Fruit fly (Drosophila melanogaster) whole organism, embryonic: ENCODE data around the gene Rnb.
A peak's percentile ranks its signal among the peaks of the same experiment; 100 is the strongest.

Experiments used
- C15 ChIP-seq: fragments of 200-800 bp; sonication (Bioruptor generic); IDR thresholded peaks from 3 replicates; pipeline ENCODE4 v1.3.6; 2022; ENCODE audit warnings: missing biosample characterization, missing genetic modification characterization
- CG15269 ChIP-seq: fragments of 200-800 bp; sonication (Bioruptor generic); optimal IDR thresholded peaks from 2 replicates; lab custom pipeline; 2018; ENCODE audit warnings: missing biosample characterization, mild to moderate bottlenecking, missing genetic modification characterization, moderate library complexity
- CG6272 ChIP-seq: fragments of 200-800 bp; sonication (Bioruptor generic); IDR thresholded peaks from 2 replicates; pipeline ENCODE4 v1.3.6; 2022; ENCODE audit warnings: missing biosample characterization, missing genetic modification characterization
- CG7271 ChIP-seq: fragments of 200-800 bp; sonication (Bioruptor generic); optimal IDR thresholded peaks from 2 replicates; lab custom pipeline; 2018; ENCODE audit warnings: missing biosample characterization, mild to moderate bottlenecking, missing genetic modification characterization, moderate library complexity
- CG8290 ChIP-seq, 3 experiments: fragments of 200-800 bp; sonication (Bioruptor generic); optimal IDR thresholded peaks; 2 replicates each; lab custom pipeline; 2016 to 2019; ENCODE audit warnings: missing biosample characterization in 3 of 3, missing genetic modification characterization in 3 of 3, mild to moderate bottlenecking in 2 of 3, moderate library complexity in 1 of 3
- Hsf ChIP-seq: fragments of 200-800 bp; sonication (Bioruptor generic); optimal IDR thresholded peaks from 3 replicates; lab custom pipeline; 2016; ENCODE audit warnings: missing biosample characterization, missing genetic modification characterization
- Mad ChIP-seq: fragments of 200-800 bp; sonication (Bioruptor generic); optimal IDR thresholded peaks from 2 replicates; lab custom pipeline; 2016; ENCODE audit warnings: missing biosample characterization, missing genetic modification characterization
- al ChIP-seq: fragments of 200-800 bp; sonication (Bioruptor generic); IDR thresholded peaks from 2 replicates; pipeline ENCODE4 v1.3.6; 2022; ENCODE audit warnings: missing biosample characterization, missing genetic modification characterization
- tap ChIP-seq: fragments of 200-800 bp; optimal IDR thresholded peaks from 3 replicates; lab custom pipeline; 2019; ENCODE audit warnings: missing biosample characterization, mild to moderate bottlenecking, missing genetic modification characterization, moderate library complexity

DNA sequence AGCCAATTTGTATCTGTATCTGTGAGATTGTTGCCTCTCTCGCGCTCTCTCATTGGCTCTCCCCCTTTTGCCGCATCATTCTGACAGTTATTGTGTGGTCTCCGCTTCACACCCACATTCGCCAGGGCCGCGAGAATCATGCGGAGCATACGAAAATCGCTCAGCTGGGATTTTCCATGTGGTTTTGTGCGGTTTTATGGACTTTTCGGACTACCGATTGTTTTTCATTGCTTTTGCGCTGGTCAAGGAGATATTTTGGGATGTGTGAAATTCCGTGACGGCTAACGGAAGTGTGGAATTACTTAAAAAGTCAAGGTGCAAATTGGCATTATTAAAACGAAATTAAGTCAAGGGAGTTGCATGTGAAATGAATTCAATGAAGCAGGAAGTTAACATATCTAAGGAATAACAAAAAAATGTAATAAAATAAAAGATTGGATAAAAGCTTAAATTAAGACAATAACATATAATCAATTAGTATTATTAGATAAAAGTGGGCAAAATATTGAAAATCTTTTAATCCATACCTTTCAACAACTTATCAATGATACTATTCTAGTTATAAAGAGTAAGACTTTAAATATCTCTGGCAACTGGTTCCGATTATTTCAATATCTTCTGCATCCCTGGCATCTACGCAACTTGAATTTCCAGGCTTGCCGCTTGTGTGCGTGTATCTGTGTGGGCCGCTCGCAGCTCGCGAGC, 26.9 kb downstream of the Rnb start:
- peak; percentile 1 for TF ChIP-seq tap
- TF ChIP-seq CG8290 (GFP tag; optimal IDR thresholded peaks at IDR 0.05; lab: Kevin White, UChicago): peak; percentile 34
- TF ChIP-seq CG8290 (tag; optimal IDR thresholded peaks at IDR 0.05; lab: Kevin White, UChicago): peak in 1 of 2 experiments; percentile 61
- no peak for TF ChIP-seq C15 (GFP tag; lab: Robert Waterston, UW)
- peak; percentile 8 for TF ChIP-seq Hsf (GFP tag; lab: Kevin White, UChicago)
- TF ChIP-seq CG6272 (GFP tag; lab: Robert Waterston, UW): peak; percentile 46
- TF ChIP-seq CG7271 (tag; lab: Kevin White, UChicago): no peak
- no peak for TF ChIP-seq Mad (GFP tag; lab: Kevin White, UChicago)
- TF ChIP-seq CG15269 (tag; lab: Kevin White, UChicago): no peak
- 0 out of 2 replicates have a peak, but pooled peaks have one; percentile 22 for TF ChIP-seq al (GFP tag; lab: Robert Waterston, UW)
